Worm (Caenorhabditis elegans) whole organism, early embryonic: ENCODE data around the gene fbxa-51.

Experiments
- ama-1 ChIP-seq: fragments of 150-350 bp; optimal IDR thresholded peaks from 2 replicates; lab custom pipeline; 2014
- ceh-13 ChIP-seq: fragments of 200-800 bp; sonication (Bioruptor generic); optimal IDR thresholded peaks from 2 replicates; lab custom pipeline; 2018; ENCODE audit warnings: mild to moderate bottlenecking, missing genetic modification characterization, missing compliant biosample characterization
- ceh-36 ChIP-seq: sonication (generic microtip); optimal IDR thresholded peaks from 2 replicates; lab custom pipeline; 2016; ENCODE audit warnings: missing genetic modification characterization, inconsistent platforms, missing compliant biosample characterization
- ets-7 ChIP-seq: sonication (generic microtip); optimal IDR thresholded peaks from 2 replicates; lab custom pipeline; 2016; ENCODE audit warnings: missing genotype, missing genetic modification characterization, missing compliant biosample characterization
- flt-1 ChIP-seq: fragments of 200-800 bp; sonication (Bioruptor generic); IDR thresholded peaks from 2 replicates; pipeline ENCODE4 v1.3.6; 2022; ENCODE audit warnings: missing genetic modification characterization, missing compliant biosample characterization
- hnd-1 ChIP-seq: sonication (generic microtip); optimal IDR thresholded peaks from 2 replicates; lab custom pipeline; 2016; ENCODE audit warnings: missing genetic modification characterization, missing compliant biosample characterization
- pes-1 ChIP-seq: fragments of 200-800 bp; sonication (Bioruptor generic); IDR thresholded peaks from 2 replicates; pipeline ENCODE4 v1.3.6; 2022; ENCODE audit warnings: missing genetic modification reagents, missing genetic modification characterization, missing compliant biosample characterization
- scrt-1 ChIP-seq: fragments of 200-800 bp; sonication (Bioruptor generic); IDR thresholded peaks from 2 replicates; pipeline ENCODE4 v1.3.6; 2022; ENCODE audit warnings: missing genetic modification characterization, missing compliant biosample characterization
- tbx-37 ChIP-seq: fragments of 200-800 bp; sonication (Bioruptor generic); conservative IDR thresholded peaks from 2 replicates; pipeline ENCODE4 v1.3.6; 2022; ENCODE audit warnings: missing genetic modification reagents, missing genetic modification characterization, missing compliant biosample characterization

- no peak for TF ChIP-seq ama-1
- TF ChIP-seq tbx-37 (GFP tag; lab: Robert Waterston, UW), result no peak
- TF ChIP-seq flt-1 (GFP tag; lab: Robert Waterston, UW), result no peak
- TF ChIP-seq scrt-1, result no peak
- TF ChIP-seq ets-7 (tag; lab: Kevin White, UChicago), result no peak
- no peak for TF ChIP-seq pes-1 (GFP tag; lab: Robert Waterston, UW)
- no peak for TF ChIP-seq ceh-36
- TF ChIP-seq hnd-1 (tag; lab: Kevin White, UChicago), result no peak
- no peak for TF ChIP-seq ceh-13 (GFP tag; lab: Kevin White, UChicago)
Observed at ce11 chrIII:946250-946725, 15.8 kb upstream of the fbxa-51 start, which contains the start of gene fbxa-60.
